Worm (Caenorhabditis elegans) whole organism, mixed stage, embryonic: ENCODE results near the gene sru-45.

Source experiments
- bed-3 ChIP-seq: fragments of 200-800 bp; sonication (Bioruptor generic); optimal IDR thresholded peaks from 3 replicates; lab custom pipeline; 2018; ENCODE audit warnings: mild to moderate bottlenecking, missing genetic modification characterization, moderate library complexity, missing compliant biosample characterization
- blmp-1 ChIP-seq: fragments of 150-350 bp; optimal IDR thresholded peaks from 2 replicates; lab custom pipeline; 2014; ENCODE audit warnings: missing biosample characterization, missing genetic modification characterization
- ceh-39 ChIP-seq: fragments of 150-350 bp; optimal IDR thresholded peaks from 2 replicates; lab custom pipeline; 2014; ENCODE audit warnings: missing biosample characterization, missing genetic modification characterization
- ceh-43 ChIP-seq: fragments of 200-800 bp; sonication (Bioruptor generic); optimal IDR thresholded peaks from 2 replicates; lab custom pipeline; 2018; ENCODE audit warnings: mild to moderate bottlenecking, missing genetic modification characterization, moderate library complexity, missing compliant biosample characterization
- ceh-83 ChIP-seq: fragments of 200-800 bp; sonication (Bioruptor generic); optimal IDR thresholded peaks from 2 replicates; lab custom pipeline; 2018; ENCODE audit warnings: mild to moderate bottlenecking, missing genetic modification characterization, missing compliant biosample characterization
- cnd-1 ChIP-seq: fragments of 200-800 bp; sonication (Bioruptor generic); optimal IDR thresholded peaks from 2 replicates; lab custom pipeline; 2018; ENCODE audit warnings: mild to moderate bottlenecking, missing genetic modification characterization, missing compliant biosample characterization
- drap-1 ChIP-seq: fragments of 200-800 bp; sonication (Bioruptor generic); optimal IDR thresholded peaks from 3 replicates; lab custom pipeline; 2018; ENCODE audit warnings: mild to moderate bottlenecking, missing genetic modification characterization, missing compliant biosample characterization
- elt-1 ChIP-seq: sonication (generic microtip); optimal IDR thresholded peaks from 2 replicates; lab custom pipeline; 2017; ENCODE audit warnings: missing genetic modification characterization, mild to moderate bottlenecking, missing compliant biosample characterization, antibody characterized with exemption, moderate library complexity, borderline replicate concordance; ENCODE audit not compliant: insufficient read depth
- elt-3 ChIP-seq: fragments of 150-350 bp; optimal IDR thresholded peaks from 2 replicates; lab custom pipeline; 2014; ENCODE audit warnings: missing biosample characterization, missing genetic modification characterization
- flh-1 ChIP-seq: fragments of 200-800 bp; sonication (Bioruptor generic); optimal IDR thresholded peaks from 2 replicates; lab custom pipeline; 2018; ENCODE audit warnings: mild to moderate bottlenecking, missing genetic modification characterization, moderate library complexity, missing compliant biosample characterization
- hlh-1 ChIP-seq: fragments of 150-350 bp; optimal IDR thresholded peaks from 2 replicates; lab custom pipeline; 2014; ENCODE audit warnings: missing biosample characterization, missing genetic modification reagents, missing genetic modification characterization
- lin-13 ChIP-seq: fragments of 150-350 bp; optimal IDR thresholded peaks from 2 replicates; lab custom pipeline; 2014; ENCODE audit warnings: missing biosample characterization, missing genetic modification characterization
- mls-2 ChIP-seq: sonication (generic microtip); optimal IDR thresholded peaks from 2 replicates; lab custom pipeline; 2016; ENCODE audit warnings: mild to moderate bottlenecking, missing genetic modification characterization, moderate library complexity, missing compliant biosample characterization
- nhr-12 ChIP-seq: fragments of 150-350 bp; optimal IDR thresholded peaks from 2 replicates; lab custom pipeline; 2014; ENCODE audit warnings: missing biosample characterization, missing genetic modification characterization
- nhr-2 ChIP-seq: fragments of 150-350 bp; optimal IDR thresholded peaks from 2 replicates; lab custom pipeline; 2014; ENCODE audit warnings: missing biosample characterization, missing genetic modification characterization
- nhr-237 ChIP-seq: fragments of 150-350 bp; optimal IDR thresholded peaks from 2 replicates; lab custom pipeline; 2014; ENCODE audit warnings: missing biosample characterization, missing genetic modification characterization
- nhr-28 ChIP-seq: fragments of 150-350 bp; optimal IDR thresholded peaks from 2 replicates; lab custom pipeline; 2014; ENCODE audit warnings: missing biosample characterization, missing genetic modification characterization
- sem-2 ChIP-seq: fragments of 200-800 bp; sonication (Bioruptor generic); optimal IDR thresholded peaks from 2 replicates; lab custom pipeline; 2018; ENCODE audit warnings: mild to moderate bottlenecking, missing genetic modification characterization, missing compliant biosample characterization
- snpc-4 ChIP-seq: fragments of 150-350 bp; optimal IDR thresholded peaks from 2 replicates; lab custom pipeline; 2014; ENCODE audit warnings: missing biosample characterization, missing genetic modification characterization
- sptf-1 ChIP-seq: sonication (generic microtip); optimal IDR thresholded peaks from 2 replicates; lab custom pipeline; 2017; ENCODE audit warnings: mild to moderate bottlenecking, missing genetic modification characterization, moderate library complexity, missing compliant biosample characterization
- tbx-8 ChIP-seq: fragments of 200-800 bp; sonication (Bioruptor generic); optimal IDR thresholded peaks from 2 replicates; lab custom pipeline; 2018; ENCODE audit warnings: mild to moderate bottlenecking, missing genetic modification characterization, moderate library complexity, missing compliant biosample characterization
- unc-120 ChIP-seq: sonication (generic microtip); optimal IDR thresholded peaks from 2 replicates; lab custom pipeline; 2017; ENCODE audit warnings: missing genetic modification characterization, missing compliant biosample characterization; ENCODE audit not compliant: poor library complexity, severe bottlenecking
- unc-39 ChIP-seq: fragments of 150-350 bp; optimal IDR thresholded peaks from 2 replicates; lab custom pipeline; 2014; ENCODE audit warnings: missing biosample characterization, missing genetic modification characterization
- unc-62 ChIP-seq: fragments of 150-350 bp; optimal IDR thresholded peaks from 2 replicates; lab custom pipeline; 2014; ENCODE audit warnings: missing biosample characterization, missing genetic modification reagents, missing genetic modification characterization
- zip-8 ChIP-seq: fragments of 150-350 bp; optimal IDR thresholded peaks from 2 replicates; lab custom pipeline; 2014; ENCODE audit warnings: missing biosample characterization, missing genetic modification characterization
- ztf-11 ChIP-seq: fragments of 150-350 bp; optimal IDR thresholded peaks from 2 replicates; lab custom pipeline; 2014; ENCODE audit warnings: missing biosample characterization, missing genetic modification characterization

The sru-45 gene

ce11 chrV:16593792-16594059 is 28.0 kb downstream of the sru-45 start:
- TF ChIP-seq elt-1 (tag; lab: Kevin White, UChicago) (no peak), lin-13 (tag; lab: Kevin White, UChicago) (no peak)

DNA sequence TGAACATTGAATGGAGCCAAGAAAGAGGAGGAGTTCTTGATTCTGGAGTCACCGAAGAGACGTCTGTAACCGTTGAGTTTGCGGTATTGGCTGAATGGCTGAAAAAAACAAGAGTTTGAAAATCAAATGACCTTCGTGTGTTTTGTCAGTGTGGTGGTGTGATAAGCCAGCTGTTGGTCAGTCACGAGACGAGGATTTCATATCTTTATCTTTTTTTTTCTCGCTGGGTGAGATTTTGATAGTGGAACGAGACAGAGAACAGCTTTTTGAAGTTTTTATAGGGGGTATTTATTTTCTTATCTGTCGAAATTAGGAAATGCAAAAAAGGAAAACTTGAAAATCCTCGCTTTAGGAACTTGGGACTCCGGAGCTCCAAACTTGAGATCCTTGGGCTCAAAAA is 28.8 kb downstream of the sru-45 start:
- no peak for TF ChIP-seq bed-3 (GFP tag; lab: Kevin White, UChicago)
- TF ChIP-seq hlh-1 (tag; lab: Kevin White, UChicago): peak; percentile 29
- no peak for TF ChIP-seq cnd-1 (tag; lab: Kevin White, UChicago)
- TF ChIP-seq, all 35 proteins: peak for 1

- TF ChIP-seq drap-1: no peak
- TF ChIP-seq unc-120 (tag; lab: Kevin White, UChicago): peak; percentile 42
Observed at ce11 chrV:16595140-16595791, 29.5 kb downstream of the sru-45 start, which contains the start of gene cpl-1. cpl-1 (minus strand) TSS chrV:16595346.

DNA sequence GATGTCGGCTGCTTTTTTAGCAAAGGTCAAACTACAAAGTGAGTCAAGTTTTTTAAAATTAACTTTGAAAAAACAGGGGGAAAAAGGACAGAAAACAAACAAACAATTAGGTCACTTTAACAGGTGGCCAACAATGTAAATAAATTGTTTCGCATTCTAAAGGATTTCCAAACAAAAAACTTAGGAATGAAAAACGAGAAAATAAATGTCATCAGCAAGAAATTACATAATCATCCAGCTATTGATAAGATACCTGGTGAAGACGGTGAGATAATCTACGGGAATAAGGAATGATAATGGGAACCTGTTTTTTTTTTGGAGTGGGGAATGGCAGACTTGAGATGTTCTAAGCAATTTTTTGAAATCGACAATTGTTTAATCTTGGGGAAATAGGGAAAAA is 30.4 kb downstream of the sru-45 start:
- TF ChIP-seq blmp-1 (tag; lab: Kevin White, UChicago) (no peak), snpc-4 (tag; lab: Kevin White, UChicago) (no peak), nhr-28 (tag; lab: Kevin White, UChicago) (no peak), elt-3 (tag; lab: Kevin White, UChicago) (peak; percentile 60)

DNA sequence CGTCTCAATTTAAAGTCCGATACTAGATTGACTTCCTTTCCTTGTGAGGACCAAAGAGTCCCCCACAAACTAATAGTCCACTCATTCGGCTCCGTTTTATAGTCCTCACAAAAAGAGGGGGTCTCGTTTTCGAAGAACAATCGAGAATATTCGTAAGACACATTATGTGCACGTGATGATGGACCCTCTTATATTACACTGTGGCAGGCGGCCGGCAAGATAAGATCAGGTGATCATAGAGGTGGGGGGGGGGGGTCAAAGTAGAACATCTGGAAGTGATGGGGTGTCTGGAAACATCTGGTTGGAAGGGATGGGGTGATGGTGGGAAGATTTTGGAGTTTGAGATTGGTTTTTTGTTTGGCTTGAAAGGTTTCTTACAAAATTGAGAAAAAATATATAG is 32.7 kb downstream of the sru-45 start:
- TF ChIP-seq unc-62 (peak; percentile 33), hlh-1 (tag; lab: Kevin White, UChicago) (peak; percentile 22), drap-1 (no peak), unc-120 (tag; lab: Kevin White, UChicago) (peak; percentile 13), zip-8 (no peak)

- TF ChIP-seq ceh-83: no peak
- TF ChIP-seq nhr-2 (tag; lab: Kevin White, UChicago): no peak
- no peak for TF ChIP-seq zip-8
- TF ChIP-seq ceh-39 (tag; lab: Kevin White, UChicago): no peak
- TF ChIP-seq sem-2: no peak
- no peak for TF ChIP-seq bed-3 (GFP tag; lab: Kevin White, UChicago)
- no peak for TF ChIP-seq ceh-43 (GFP tag; lab: Kevin White, UChicago)
- no peak for TF ChIP-seq nhr-237
- no peak for TF ChIP-seq unc-39 (tag; lab: Kevin White, UChicago)
- TF ChIP-seq snpc-4 (tag; lab: Kevin White, UChicago): no peak
- no peak for TF ChIP-seq cnd-1 (tag; lab: Kevin White, UChicago)
- no peak for TF ChIP-seq ztf-11 (tag; lab: Kevin White, UChicago)
- no peak for TF ChIP-seq sptf-1 (tag; lab: Kevin White, UChicago)
- no peak for TF ChIP-seq flh-1 (GFP tag; lab: Kevin White, UChicago)
- TF ChIP-seq, all 35 proteins: peak for 0
Observed at ce11 chrV:16599835-16600234, 34.1 kb downstream of the sru-45 start.

DNA sequence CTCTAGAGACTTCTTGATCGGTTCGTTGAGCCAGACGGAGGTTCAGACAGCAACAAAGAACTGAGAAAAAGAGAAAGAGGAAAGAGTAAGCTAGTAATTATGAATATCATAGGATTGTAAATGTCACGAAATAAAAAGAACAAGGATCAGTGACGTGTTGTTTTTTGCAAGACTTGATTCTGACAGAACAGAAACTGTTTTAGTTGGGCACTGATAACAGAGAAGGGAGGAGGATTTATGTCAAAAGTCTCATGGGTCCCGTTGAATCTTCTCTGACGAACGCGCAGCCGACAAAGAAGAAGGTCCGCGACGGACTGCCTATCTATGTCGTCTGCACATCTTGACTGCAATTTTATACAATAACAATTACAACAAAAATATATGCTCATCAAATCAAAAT is 34.9 kb downstream of the sru-45 start, which contains the start of gene T03E6.9:
T03E6.9 (minus strand) TSS at position 101 of the 400 bp plus-strand sequence.
- TF ChIP-seq ztf-11 (tag; lab: Kevin White, UChicago): no peak
- no peak for TF ChIP-seq mls-2 (tag; lab: Kevin White, UChicago)
- TF ChIP-seq nhr-12 (tag; lab: Kevin White, UChicago): no peak
- TF ChIP-seq unc-62: no peak
- no peak for TF ChIP-seq tbx-8
- no peak for TF ChIP-seq ceh-43 (GFP tag; lab: Kevin White, UChicago)
- TF ChIP-seq snpc-4 (tag; lab: Kevin White, UChicago): no peak
- TF ChIP-seq nhr-237: no peak
- no peak for TF ChIP-seq drap-1
- no peak for TF ChIP-seq flh-1 (GFP tag; lab: Kevin White, UChicago)
- TF ChIP-seq ceh-83: no peak
- TF ChIP-seq nhr-28 (tag; lab: Kevin White, UChicago): no peak
- TF ChIP-seq cnd-1 (tag; lab: Kevin White, UChicago): no peak
- no peak for TF ChIP-seq unc-120 (tag; lab: Kevin White, UChicago)
- no peak for TF ChIP-seq blmp-1 (tag; lab: Kevin White, UChicago)
